Worm (Caenorhabditis elegans): ENCODE data around the gene F10E7.5.

Gene F10E7.5

ce11 chrII:7151969-7152631, 40.3 kb downstream of the F10E7.5 start, which contains the start of gene fust-1 (continued):
- TF ChIP-seq pha-4 (GFP tag; IDR thresholded peaks at IDR 0.05) (peak; percentile 94), pha-4 (tag; optimal IDR thresholded peaks at IDR 0.05) (peak; percentile 73), nhr-28 (tag; optimal IDR thresholded peaks at IDR 0.05) (peak; percentile 87), nhr-111 (GFP tag; optimal IDR thresholded peaks at IDR 0.05) (no peak), snpc-4 (tag; optimal IDR thresholded peaks at IDR 0.05) (no peak), madf-5 (GFP tag; IDR thresholded peaks at IDR 0.05) (no peak), cey-2 (tag; optimal IDR thresholded peaks at IDR 0.05; ENCODE audit: borderline replicate concordance, insufficient read depth) (peak; percentile 76), zfp-2 (tag; optimal IDR thresholded peaks at IDR 0.05) (peak; percentile 65), dve-1 (tag; optimal IDR thresholded peaks at IDR 0.05; ENCODE audit: insufficient read depth) (peak; percentile 97), pqm-1 (tag; optimal IDR thresholded peaks at IDR 0.05) (peak; percentile 13), nhr-237 (tag; optimal IDR thresholded peaks at IDR 0.05) (no peak), ZK546.5 (tag; optimal IDR thresholded peaks at IDR 0.05) (peak in 1 of 2 experiments; percentile 64), F49E8.2 (tag; optimal IDR thresholded peaks at IDR 0.05; ENCODE audit: borderline replicate concordance) (peak; percentile 90), F26F4.8 (GFP tag; conservative IDR thresholded peaks at IDR 0.05) (no peak), zip-2 (tag; optimal IDR thresholded peaks at IDR 0.05) (peak; percentile 76), zag-1 (tag; optimal IDR thresholded peaks at IDR 0.05) (peak; percentile 72), nhr-11 (tag; optimal IDR thresholded peaks at IDR 0.05) (peak; percentile 94), mdt-29 (GFP tag; IDR thresholded peaks at IDR 0.05) (peak; percentile 91), ceh-20 (GFP tag; IDR thresholded peaks at IDR 0.05) (peak; percentile 94), dmd-6 (GFP tag; IDR thresholded peaks at IDR 0.05) (peak; percentile 95), lin-1 (GFP tag; IDR thresholded peaks at IDR 0.05) (peak; percentile 89), ces-1 (GFP tag; optimal IDR thresholded peaks at IDR 0.05) (peak; percentile 59), arid-1 (GFP tag; conservative IDR thresholded peaks at IDR 0.05) (peak; percentile 96), Y75B8A.6 (GFP tag; IDR thresholded peaks at IDR 0.05) (no peak), rbr-2 (tag; optimal IDR thresholded peaks at IDR 0.05) (peak; percentile 96), Y5F2A.4 (GFP tag; optimal IDR thresholded peaks at IDR 0.05) (peak; percentile 21), ceh-44 (GFP tag; IDR thresholded peaks at IDR 0.05) (0 out of 2 replicates have a peak, but pooled peaks have one; percentile 40), lin-39 (tag; optimal IDR thresholded peaks at IDR 0.05) (no peak), nhr-48 (tag; optimal IDR thresholded peaks at IDR 0.05) (peak; percentile 90), lsy-2 (tag; optimal IDR thresholded peaks at IDR 0.05) (peak; percentile 80 to 97), hlh-30 (tag; optimal IDR thresholded peaks at IDR 0.05; ENCODE audit: insufficient read depth) (peak; percentile 83), tra-1 (GFP tag; IDR thresholded peaks at IDR 0.05) (peak; percentile 91), nhr-41 (GFP tag; IDR thresholded peaks at IDR 0.05) (peak; percentile 61; the same call in 1 of the 2 replicates), ZK337.2 (GFP tag; IDR thresholded peaks at IDR 0.05) (no peak; the same call in 1 of the 2 replicates), hif-1 (tag; optimal IDR thresholded peaks at IDR 0.05) (peak; percentile 36 to 71), Y48G9A.11 (GFP tag; IDR thresholded peaks at IDR 0.05) (peak; percentile 91), ztf-11 (tag; optimal IDR thresholded peaks at IDR 0.05) (no peak), vab-7 (GFP tag; IDR thresholded peaks at IDR 0.05) (0 out of 2 replicates have a peak, but pooled peaks have one; percentile 49), lin-15B (tag; optimal IDR thresholded peaks at IDR 0.05) (peak; percentile 63)

DNA sequence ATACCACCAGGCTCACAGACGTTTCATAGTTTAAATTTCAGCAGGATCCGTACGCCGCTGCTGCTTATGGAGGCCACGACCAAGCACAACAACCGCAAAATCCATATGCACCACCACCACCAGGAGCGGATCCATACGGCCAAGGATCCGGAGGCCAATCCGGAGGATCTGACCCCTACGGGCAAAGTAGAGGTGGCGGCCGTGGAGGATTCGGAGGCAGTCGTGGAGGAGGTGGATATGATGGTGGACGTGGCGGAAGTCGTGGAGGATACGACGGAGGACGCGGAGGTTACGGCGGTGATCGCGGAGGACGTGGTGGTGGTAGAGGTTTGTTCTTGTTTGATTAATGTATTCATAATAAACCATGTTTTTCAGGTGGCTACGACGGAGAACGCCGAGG, 41.3 kb downstream of the F10E7.5 start:
- TF ChIP-seq set-16 (GFP tag; IDR thresholded peaks at IDR 0.05) = peak; percentile 89

Measured in whole organism, L4 larva.